Fruit fly (Drosophila melanogaster) whole organism: Measurements from ENCODE around the gene geko.

Source experiments
- Dll ChIP-seq: fragments of >200 bp; optimal IDR thresholded peaks from 2 replicates; lab custom pipeline; 2017
- pan ChIP-seq: fragments of >200 bp; optimal IDR thresholded peaks from 2 replicates; lab custom pipeline; 2017

dm6 chr3L:18137197-18137596 is 2.0 kb upstream of the geko start:
- TF ChIP-seq pan (lab: Kevin White, UChicago) (no peak), Dll (lab: Kevin White, UChicago) (no peak)
